Worm (Caenorhabditis elegans) whole organism, L4/young adult: ENCODE results near the gene F37A4.5.

Experiments used
- W03F9.2 ChIP-seq: fragments of 150-350 bp; optimal IDR thresholded peaks from 2 replicates; lab custom pipeline; 2014; ENCODE audit warnings: missing biosample characterization, missing genetic modification characterization
- him-1 ChIP-seq: sonication (generic microtip); optimal IDR thresholded peaks from 2 replicates; lab custom pipeline; 2016; ENCODE audit warnings: missing genotype, missing genetic modification reagents, missing genetic modification characterization, missing compliant biosample characterization

- TF ChIP-seq W03F9.2 (tag; lab: Kevin White, UChicago), result no peak
- TF ChIP-seq him-1 (tag; lab: Kevin White, UChicago), result no peak
These were observed 18.6 kb downstream of the F37A4.5 start, which contains the start of the genes Y102E9.5 and odr-4 for ce11 chrIII:6730185-6730850.
